Fruit fly (Drosophila melanogaster): ENCODE data around the gene Smyd5.

Gene Smyd5

DNA sequence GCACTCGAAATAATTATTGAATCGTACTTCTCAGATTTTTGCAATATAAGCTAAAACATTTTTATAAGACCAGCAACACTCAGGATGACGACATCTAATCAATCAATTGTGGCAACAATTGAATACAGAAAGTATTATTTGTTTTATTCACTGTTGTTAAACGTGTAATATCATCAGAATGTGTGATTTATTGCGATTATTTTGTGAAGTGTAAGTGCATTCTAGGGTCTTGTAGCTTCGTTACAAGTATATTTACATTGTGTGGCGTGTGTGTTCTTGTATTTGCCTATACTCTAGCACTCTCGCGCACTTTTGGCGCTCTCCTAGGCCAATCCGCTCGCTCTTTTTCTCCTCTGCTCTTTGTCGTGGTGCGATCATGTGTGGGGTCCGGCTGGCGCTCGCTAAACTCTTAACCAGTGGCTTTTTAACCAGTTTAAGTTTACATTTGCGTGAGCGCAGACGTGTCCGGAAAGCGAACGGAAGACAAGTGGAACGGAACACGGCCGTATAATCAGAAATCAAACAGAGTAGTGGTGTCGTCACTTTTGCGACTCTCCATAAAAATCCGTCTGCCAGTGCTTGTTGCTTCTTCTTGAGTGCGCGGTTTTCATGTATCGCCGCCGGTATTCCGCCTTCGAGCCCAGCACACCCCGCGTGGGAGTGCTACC, 14.0 kb downstream of the Smyd5 start (continued):
- TF ChIP-seq danr (GFP tag; IDR thresholded peaks at IDR 0.05): peak; percentile 69
- peak; percentile 58 for TF ChIP-seq Mad (GFP tag; optimal IDR thresholded peaks at IDR 0.05)
- peak; percentile 68; the same call in 1 of the 2 replicates for TF ChIP-seq gt (GFP tag; IDR thresholded peaks at IDR 0.05)
- TF ChIP-seq p53 (GFP tag; optimal IDR thresholded peaks at IDR 0.05): no peak
- peak; percentile 53; the same call in 2 of the 3 replicates for TF ChIP-seq B-H1 (GFP tag; IDR thresholded peaks at IDR 0.05)
- TF ChIP-seq pita (GFP tag; optimal IDR thresholded peaks at IDR 0.05): no peak
- peak; percentile 91 for TF ChIP-seq Blimp-1 (GFP tag; optimal IDR thresholded peaks at IDR 0.05)
- TF ChIP-seq Chrac-16 (GFP tag; optimal IDR thresholded peaks at IDR 0.05): peak; percentile 76
- peak; percentile 79 for TF ChIP-seq CG5953 (GFP tag; IDR thresholded peaks at IDR 0.05)
- peak; percentile 57 for TF ChIP-seq Ets97D (GFP tag; optimal IDR thresholded peaks at IDR 0.05)
- no peak for TF ChIP-seq CkIIα-i1 (GFP tag; IDR thresholded peaks at IDR 0.05)
- peak; percentile 29 for TF ChIP-seq tup (GFP tag; optimal IDR thresholded peaks at IDR 0.05)
- TF ChIP-seq pros (GFP tag; optimal IDR thresholded peaks at IDR 0.05): no peak
- peak; percentile 81 for TF ChIP-seq chn (GFP tag; optimal IDR thresholded peaks at IDR 0.05)
- TF ChIP-seq CG13296 (GFP tag; optimal IDR thresholded peaks at IDR 0.05): peak; percentile 77
- no peak; the same call in 1 of the 2 replicates for TF ChIP-seq CG32532 (GFP tag; IDR thresholded peaks at IDR 0.05)
- peak; percentile 82 for TF ChIP-seq bab2 (GFP tag; optimal IDR thresholded peaks at IDR 0.05)
- peak; percentile 76 for TF ChIP-seq kay (GFP tag; optimal IDR thresholded peaks at IDR 0.05)
- peak; percentile 45 for TF ChIP-seq Hand (GFP tag; optimal IDR thresholded peaks at IDR 0.05)
- TF ChIP-seq CG33213 (GFP tag; optimal IDR thresholded peaks at IDR 0.05): peak; percentile 72
- no peak; the same call in 1 of the 2 replicates for TF ChIP-seq CG11085 (GFP tag; IDR thresholded peaks at IDR 0.05)
- TF ChIP-seq CG1647 (GFP tag; optimal IDR thresholded peaks at IDR 0.05): peak; percentile 61
- no peak for TF ChIP-seq Tbp (GFP tag; optimal IDR thresholded peaks at IDR 0.05)
- no peak for TF ChIP-seq hbn (GFP tag; IDR thresholded peaks at IDR 0.05; ENCODE audit: partially characterized antibody)
- TF ChIP-seq usp (GFP tag; optimal IDR thresholded peaks at IDR 0.05): no peak
- peak; percentile 34 for TF ChIP-seq CG13123 (GFP tag; optimal IDR thresholded peaks at IDR 0.05)
- TF ChIP-seq trem (tag; optimal IDR thresholded peaks at IDR 0.05): peak; percentile 88
- TF ChIP-seq sim (GFP tag; IDR thresholded peaks at IDR 0.05): peak; percentile 24; the same call in 1 of the 2 replicates
- no peak for TF ChIP-seq hkb (optimal IDR thresholded peaks at IDR 0.05)
- peak; percentile 80 for TF ChIP-seq hkb (GFP tag; IDR thresholded peaks at IDR 0.05)
- peak; percentile 75 for TF ChIP-seq zf30C (GFP tag; optimal IDR thresholded peaks at IDR 0.05)
- TF ChIP-seq Mrtf (GFP tag; IDR thresholded peaks at IDR 0.05): peak; percentile 70; the same call in 1 of the 3 replicates
- TF ChIP-seq CG6654 (GFP tag; optimal IDR thresholded peaks at IDR 0.05): peak; percentile 81
- peak; percentile 85 for TF ChIP-seq CG11398 (GFP tag; optimal IDR thresholded peaks at IDR 0.05)
- peak; percentile 72 for TF ChIP-seq CG31365 (tag; optimal IDR thresholded peaks at IDR 0.05)
- peak; percentile 65 for TF ChIP-seq CG10431 (GFP tag; optimal IDR thresholded peaks at IDR 0.05)
- TF ChIP-seq CG10959 (GFP tag; IDR thresholded peaks at IDR 0.05): peak; percentile 47; the same call in 1 of the 2 replicates
- TF ChIP-seq sug (tag; optimal IDR thresholded peaks at IDR 0.05): peak; percentile 56
- peak; percentile 51 for TF ChIP-seq CG3065 (GFP tag; optimal IDR thresholded peaks at IDR 0.05)
- peak; percentile 90 for TF ChIP-seq D19A (tag; optimal IDR thresholded peaks at IDR 0.05)
- TF ChIP-seq phol (tag; optimal IDR thresholded peaks at IDR 0.05): peak; percentile 93
- peak; percentile 69 for TF ChIP-seq Bteb2 (GFP tag; optimal IDR thresholded peaks at IDR 0.05)
- TF ChIP-seq CG10565 (GFP tag; optimal IDR thresholded peaks at IDR 0.05): peak; percentile 66
- TF ChIP-seq gcm2 (GFP tag; optimal IDR thresholded peaks at IDR 0.05): peak; percentile 83
- TF ChIP-seq Ssrp (tag; optimal IDR thresholded peaks at IDR 0.05): peak; percentile 90
- peak; percentile 69 for TF ChIP-seq CG10147 (GFP tag; optimal IDR thresholded peaks at IDR 0.05)
- TF ChIP-seq eyg (GFP tag; optimal IDR thresholded peaks at IDR 0.05): peak; percentile 55
- peak; percentile 60 for TF ChIP-seq CG12942 (GFP tag; optimal IDR thresholded peaks at IDR 0.05)
- peak; percentile 48 for TF ChIP-seq CG12744 (GFP tag; optimal IDR thresholded peaks at IDR 0.05)
- peak; percentile 80 for TF ChIP-seq CG8089 (GFP tag; optimal IDR thresholded peaks at IDR 0.05)
- peak; percentile 5 for TF ChIP-seq zfh2 (GFP tag; optimal IDR thresholded peaks at IDR 0.05)
